Fruit fly (Drosophila melanogaster): ENCODE data around the gene CG15399.

CG15399 gene

DNA sequence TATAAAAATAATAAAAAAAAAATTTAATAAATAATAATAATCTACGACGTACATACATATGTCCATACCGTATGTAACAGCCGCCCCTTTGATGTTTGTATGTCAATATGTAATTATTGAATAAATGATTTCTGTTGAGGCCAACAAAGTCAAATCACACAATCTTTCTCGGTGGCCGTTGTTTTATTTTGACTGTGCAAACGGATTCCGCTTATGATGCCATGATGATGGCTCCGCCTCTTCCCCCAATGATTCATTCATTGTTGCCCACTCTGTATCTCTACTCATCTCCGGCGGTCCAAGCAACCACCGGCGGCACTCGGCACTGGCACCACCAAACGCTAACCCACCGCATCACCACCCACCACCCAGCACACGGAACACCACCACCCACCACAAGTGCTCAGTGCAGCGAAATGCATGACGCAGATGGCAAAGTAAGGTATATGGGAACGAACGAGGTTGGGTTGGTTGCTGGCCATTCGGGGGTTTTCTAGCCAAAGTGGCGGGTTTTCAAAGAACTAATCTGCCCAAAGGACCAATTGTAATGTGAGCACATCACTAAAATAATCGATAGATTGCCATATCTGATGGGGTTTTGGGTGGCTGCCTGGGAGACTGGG lies 22.3 kb downstream of the CG15399 start (continued):
- TF ChIP-seq unc-4 (GFP tag; IDR thresholded peaks at IDR 0.05; ENCODE audit: partially characterized antibody) (no peak), sr (GFP tag; IDR thresholded peaks at IDR 0.05) (no peak), chif (GFP tag; optimal IDR thresholded peaks at IDR 0.05) (no peak), Ssrp (tag; optimal IDR thresholded peaks at IDR 0.05) (no peak), CG31224 (GFP tag; IDR thresholded peaks at IDR 0.05) (no peak), CG18599 (GFP tag; optimal IDR thresholded peaks at IDR 0.05) (no peak), CG14710 (tag; optimal IDR thresholded peaks at IDR 0.05) (no peak), Dip3 (GFP tag; optimal IDR thresholded peaks at IDR 0.05) (no peak), CG34422 (GFP tag; IDR thresholded peaks at IDR 0.05) (no peak), CG4360 (GFP tag; IDR thresholded peaks at IDR 0.05) (no peak), CG3281 (GFP tag; optimal IDR thresholded peaks at IDR 0.05) (no peak), CG13894 (tag; optimal IDR thresholded peaks at IDR 0.05) (no peak), bbx (GFP tag; IDR thresholded peaks at IDR 0.05; ENCODE audit: partially characterized antibody) (no peak), Bgb (GFP tag; IDR thresholded peaks at IDR 0.05; ENCODE audit: partially characterized antibody) (no peak), scrt (GFP tag; optimal IDR thresholded peaks at IDR 0.05) (no peak), Ets97D (GFP tag; optimal IDR thresholded peaks at IDR 0.05) (no peak), ara (GFP tag; IDR thresholded peaks at IDR 0.05) (no peak), GATAe (GFP tag; conservative IDR thresholded peaks at IDR 0.05) (no peak), CG7987 (GFP tag; optimal IDR thresholded peaks at IDR 0.05) (peak; percentile 5), CG14441 (GFP tag; IDR thresholded peaks at IDR 0.05) (no peak), ab (GFP tag; optimal IDR thresholded peaks at IDR 0.05) (no peak), CG14860 (GFP tag; IDR thresholded peaks at IDR 0.05; ENCODE audit: partially characterized antibody) (no peak), ken (GFP tag; IDR thresholded peaks at IDR 0.05) (no peak), otp (GFP tag; IDR thresholded peaks at IDR 0.05) (no peak), ewg (GFP tag; optimal IDR thresholded peaks at IDR 0.05) (no peak), ssp (GFP tag; IDR thresholded peaks at IDR 0.05) (no peak), ERR (GFP tag; optimal IDR thresholded peaks at IDR 0.05) (peak; percentile 13), hth (optimal IDR thresholded peaks at IDR 0.05) (no peak), CG10565 (GFP tag; optimal IDR thresholded peaks at IDR 0.05) (no peak), fd64A (GFP tag; optimal IDR thresholded peaks at IDR 0.05) (peak; percentile 56), Med (GFP tag) (peak; percentile 61), lov (optimal IDR thresholded peaks at IDR 0.05) (no peak), lov (GFP tag; IDR thresholded peaks at IDR 0.05) (no peak), CG18619 (GFP tag; optimal IDR thresholded peaks at IDR 0.05) (no peak), NK7.1 (GFP tag; optimal IDR thresholded peaks at IDR 0.05) (no peak), CG15479 (GFP tag; optimal IDR thresholded peaks at IDR 0.05) (no peak), fu2 (GFP tag; optimal IDR thresholded peaks at IDR 0.05) (no peak), CG30431 (GFP tag; optimal IDR thresholded peaks at IDR 0.05) (no peak), CG1529 (GFP tag; optimal IDR thresholded peaks at IDR 0.05) (peak; percentile 42), CoRest (tag; optimal IDR thresholded peaks at IDR 0.05) (no peak), psq (GFP tag; optimal IDR thresholded peaks at IDR 0.05) (no peak), run (tag; optimal IDR thresholded peaks at IDR 0.05) (no peak), hbn (GFP tag; IDR thresholded peaks at IDR 0.05; ENCODE audit: partially characterized antibody) (no peak), dimm (GFP tag; IDR thresholded peaks at IDR 0.05) (no peak), CG14667 (GFP tag; IDR thresholded peaks at IDR 0.05) (no peak), CG42726 (GFP tag; IDR thresholded peaks at IDR 0.05; ENCODE audit: partially characterized antibody) (no peak), CG8089 (GFP tag; optimal IDR thresholded peaks at IDR 0.05) (no peak), zen2 (GFP tag; IDR thresholded peaks at IDR 0.05; ENCODE audit: partially characterized antibody) (no peak), croc (GFP tag; conservative IDR thresholded peaks at IDR 0.05) (no peak), bsh (GFP tag; optimal IDR thresholded peaks at IDR 0.05) (no peak), onecut (GFP tag; IDR thresholded peaks at IDR 0.05) (no peak)

Measured in whole organism, embryonic.